Worm (Caenorhabditis elegans) whole organism, midembryonic: ENCODE measurements around the gene sec-10.

Experiments
- klf-2 ChIP-seq: fragments of 200-800 bp; sonication (Bioruptor generic); conservative IDR thresholded peaks from 2 replicates; pipeline ENCODE4 v1.3.6; 2022; ENCODE audit warnings: missing genetic modification reagents, missing genetic modification characterization, missing compliant biosample characterization
- med-1 ChIP-seq: sonication (generic microtip); optimal IDR thresholded peaks from 2 replicates; lab custom pipeline; 2017; ENCODE audit warnings: missing genetic modification characterization, mild to moderate bottlenecking, missing compliant biosample characterization, antibody characterized with exemption, missing genetic modification reagents; ENCODE audit not compliant: insufficient read depth

ce11 chrIV:7804740-7805139 lies 22.4 kb upstream of the sec-10 start, which contains the start of gene C33H5.2:
- TF ChIP-seq klf-2 (GFP tag; lab: Robert Waterston, UW) (no peak), med-1 (GFP tag; lab: Kevin White, UChicago) (no peak)
